Worm (Caenorhabditis elegans) whole organism, L1 larva: ENCODE results near the gene T16G12.3.

Experiments
- C04F5.9 ChIP-seq: sonication (generic microtip); optimal IDR thresholded peaks from 2 replicates; lab custom pipeline; 2016; ENCODE audit warnings: missing genetic modification characterization, missing compliant biosample characterization
- aha-1 ChIP-seq: fragments of 150-350 bp; optimal IDR thresholded peaks from 2 replicates; lab custom pipeline; 2014; ENCODE audit warnings: missing biosample characterization, missing genetic modification characterization
- alr-1 ChIP-seq: fragments of 200-800 bp; sonication (Bioruptor generic); optimal IDR thresholded peaks from 2 replicates; lab custom pipeline; 2018; ENCODE audit warnings: borderline replicate concordance, mild to moderate bottlenecking, missing genetic modification characterization, missing compliant biosample characterization
- ama-1 ChIP-seq: fragments of 150-350 bp; optimal IDR thresholded peaks from 2 replicates; lab custom pipeline; 2014
- blmp-1 ChIP-seq: fragments of 150-350 bp; optimal IDR thresholded peaks from 2 replicates; lab custom pipeline; 2014; ENCODE audit warnings: missing biosample characterization, missing genetic modification characterization
- ceh-8 ChIP-seq: fragments of 200-800 bp; sonication (Bioruptor generic); optimal IDR thresholded peaks from 2 replicates; lab custom pipeline; 2018; ENCODE audit warnings: mild to moderate bottlenecking, missing genetic modification characterization, moderate library complexity, missing compliant biosample characterization
- ceh-88 ChIP-seq: fragments of 200-800 bp; sonication (Bioruptor generic); IDR thresholded peaks from 2 replicates; pipeline ENCODE4 v1.3.6; 2022; ENCODE audit warnings: missing genetic modification characterization, missing compliant biosample characterization
- ceh-90 ChIP-seq: sonication (generic microtip); optimal IDR thresholded peaks from 2 replicates; lab custom pipeline; 2016; ENCODE audit warnings: missing genetic modification characterization, missing compliant biosample characterization
- efl-1 ChIP-seq, 4 experiments: fragments of 150-350 bp; optimal IDR thresholded peaks in 3 of 4; peaks in 1 of 4; 1 replicate in 1 of 4; 2 replicates in 3 of 4; lab custom pipeline; 2014; ENCODE audit warnings: missing biosample characterization in 2 of 4, missing genetic modification characterization in 2 of 4, missing genetic modification reagents in 2 of 4
- efl-3 ChIP-seq: fragments of 200-800 bp; sonication (Bioruptor generic); optimal IDR thresholded peaks from 2 replicates; lab custom pipeline; 2018; ENCODE audit warnings: mild to moderate bottlenecking, missing genetic modification characterization, missing compliant biosample characterization
- egl-13 ChIP-seq: sonication (generic microtip); optimal IDR thresholded peaks from 2 replicates; lab custom pipeline; 2016; ENCODE audit warnings: missing genotype, missing genetic modification reagents, missing genetic modification characterization, missing compliant biosample characterization
- elt-2 ChIP-seq: sonication (generic microtip); optimal IDR thresholded peaks from 2 replicates; lab custom pipeline; 2016; ENCODE audit warnings: missing genetic modification characterization, mild to moderate bottlenecking, inconsistent platforms, missing compliant biosample characterization, missing genetic modification reagents
- elt-3 ChIP-seq, 6 experiments: fragments of 150-350 bp in 1 of 6; sonication (generic microtip); optimal IDR thresholded peaks; 2 replicates each; lab custom pipeline; 2017 to 2018; ENCODE audit warnings: missing biosample characterization in 6 of 6, missing genetic modification characterization in 6 of 6, inconsistent platforms in 1 of 6
- ets-5 ChIP-seq: fragments of 200-800 bp; sonication (Bioruptor generic); IDR thresholded peaks from 2 replicates; pipeline ENCODE4 v1.3.6; 2022; ENCODE audit warnings: missing genetic modification characterization, missing compliant biosample characterization
- hlh-4 ChIP-seq: sonication (generic microtip); optimal IDR thresholded peaks from 2 replicates; lab custom pipeline; 2016; ENCODE audit warnings: mild to moderate bottlenecking, missing genetic modification characterization, missing compliant biosample characterization
- isw-1 ChIP-seq: fragments of 200-800 bp; sonication (Bioruptor generic); IDR thresholded peaks from 2 replicates; pipeline ENCODE4 v1.3.6; 2022; ENCODE audit warnings: missing genetic modification characterization, missing compliant biosample characterization
- jun-1 ChIP-seq: fragments of 150-350 bp; optimal IDR thresholded peaks from 2 replicates; lab custom pipeline; 2014; ENCODE audit warnings: missing biosample characterization, missing genetic modification reagents, missing genetic modification characterization
- lsy-2 ChIP-seq, 2 experiments: fragments of 150-350 bp; optimal IDR thresholded peaks; 2 replicates each; lab custom pipeline; 2014; ENCODE audit warnings: missing biosample characterization in 2 of 2, missing genetic modification characterization in 2 of 2
- nhr-20 ChIP-seq: sonication (generic microtip); optimal IDR thresholded peaks from 2 replicates; lab custom pipeline; 2016; ENCODE audit warnings: mild to moderate bottlenecking, missing genetic modification characterization, missing compliant biosample characterization
- nhr-237 ChIP-seq: fragments of 150-350 bp; optimal IDR thresholded peaks from 2 replicates; lab custom pipeline; 2014; ENCODE audit warnings: missing biosample characterization, missing genetic modification characterization
- nhr-47 ChIP-seq: sonication (generic microtip); optimal IDR thresholded peaks from 2 replicates; lab custom pipeline; 2016; ENCODE audit warnings: mild to moderate bottlenecking, missing genetic modification characterization, moderate library complexity, missing compliant biosample characterization
- nhr-76 ChIP-seq: sonication (generic microtip); optimal IDR thresholded peaks from 2 replicates; lab custom pipeline; 2017; ENCODE audit warnings: missing biosample characterization, missing genetic modification characterization
- nhr-84 ChIP-seq: sonication (generic microtip); optimal IDR thresholded peaks from 2 replicates; lab custom pipeline; 2017; ENCODE audit warnings: missing biosample characterization, missing genetic modification characterization
- nhr-85 ChIP-seq: sonication (generic microtip); peaks from one replicate; lab custom pipeline; 2016; ENCODE audit warnings: missing genetic modification characterization, inconsistent platforms, missing compliant biosample characterization
- nhr-90 ChIP-seq: sonication (generic microtip); optimal IDR thresholded peaks from 2 replicates; lab custom pipeline; 2016; ENCODE audit warnings: mild to moderate bottlenecking, missing genetic modification characterization, missing compliant biosample characterization; ENCODE audit not compliant: poor library complexity
- pag-3 ChIP-seq: sonication (generic microtip); optimal IDR thresholded peaks from 2 replicates; lab custom pipeline; 2017; ENCODE audit warnings: missing genetic modification characterization, mild to moderate bottlenecking, missing compliant biosample characterization, antibody characterized with exemption, borderline replicate concordance; ENCODE audit not compliant: insufficient read depth
- pqm-1 ChIP-seq: sonication (generic microtip); optimal IDR thresholded peaks from 3 replicates; lab custom pipeline; 2017; ENCODE audit warnings: missing biosample characterization, missing genetic modification characterization
- rnt-1 ChIP-seq: sonication (generic microtip); optimal IDR thresholded peaks from 2 replicates; lab custom pipeline; 2016; ENCODE audit warnings: mild to moderate bottlenecking, missing genetic modification characterization, moderate library complexity, missing compliant biosample characterization
- sptf-1 ChIP-seq: fragments of 150-350 bp; optimal IDR thresholded peaks from 2 replicates; lab custom pipeline; 2014; ENCODE audit warnings: missing biosample characterization, missing genetic modification characterization
- swsn-7 ChIP-seq: sonication (generic microtip); optimal IDR thresholded peaks from 2 replicates; lab custom pipeline; 2016; ENCODE audit warnings: missing genetic modification characterization, missing compliant biosample characterization
- unc-130 ChIP-seq: fragments of 150-350 bp; optimal IDR thresholded peaks from 2 replicates; lab custom pipeline; 2017; ENCODE audit warnings: missing biosample characterization, missing genetic modification characterization, inconsistent platforms
- unc-62 ChIP-seq: fragments of 150-350 bp; optimal IDR thresholded peaks from 2 replicates; lab custom pipeline; 2014; ENCODE audit warnings: missing biosample characterization, missing genetic modification reagents, missing genetic modification characterization
- zag-1 ChIP-seq: fragments of 150-350 bp; optimal IDR thresholded peaks from 2 replicates; lab custom pipeline; 2014; ENCODE audit warnings: missing biosample characterization, missing genetic modification characterization
- zip-4 ChIP-seq: fragments of 200-800 bp; sonication (Bioruptor generic); optimal IDR thresholded peaks from 2 replicates; lab custom pipeline; 2018; ENCODE audit warnings: mild to moderate bottlenecking, missing genetic modification characterization, moderate library complexity, missing compliant biosample characterization
- ztf-11 ChIP-seq, 2 experiments: sonication (generic microtip); optimal IDR thresholded peaks; 2 replicates each; lab custom pipeline; 2016 to 2017; ENCODE audit warnings: missing genetic modification characterization in 2 of 2, missing biosample characterization in 1 of 2, missing compliant biosample characterization in 1 of 2
- ztf-4 ChIP-seq: fragments of 150-350 bp; optimal IDR thresholded peaks from 2 replicates; lab custom pipeline; 2014; ENCODE audit warnings: missing biosample characterization, missing genetic modification characterization

Gene T16G12.3

ce11 chrIII:10096525-10096972 lies 46.1 kb downstream of the T16G12.3 start (continued):
- TF ChIP-seq nhr-84 (tag; lab: Kevin White, UChicago) = no peak
- peak; percentile 76 for TF ChIP-seq egl-13
- TF ChIP-seq aha-1 (tag; lab: Kevin White, UChicago) = no peak
- TF ChIP-seq hlh-4 = no peak
- peak; percentile 90 for TF ChIP-seq jun-1
- peak; percentile 25 for TF ChIP-seq unc-130 (tag; lab: Kevin White, UChicago)
- TF ChIP-seq nhr-47 (tag; lab: Kevin White, UChicago) = peak; percentile 94
- no peak for TF ChIP-seq pag-3 (tag; lab: Kevin White, UChicago)
- TF ChIP-seq ceh-88 (GFP tag; lab: Robert Waterston, UW) = no peak; the same call in 1 of the 2 replicates
- peak; percentile 86 for TF ChIP-seq ceh-8
- peak; percentile 78 for TF ChIP-seq nhr-237 (tag; lab: Kevin White, UChicago)
- TF ChIP-seq isw-1 = peak; percentile 75

ce11 chrIII:10097981-10098380 lies 47.6 kb downstream of the T16G12.3 start, which contains the start of gene spop-1:
spop-1 (minus strand) TSS chrIII:10098081.
- TF ChIP-seq zip-4 (GFP tag; lab: Kevin White, UChicago) (no peak), ceh-90 (tag; lab: Kevin White, UChicago) (no peak), swsn-7 (tag; lab: Kevin White, UChicago) (no peak), alr-1 (tag; lab: Kevin White, UChicago) (no peak), ets-5 (GFP tag; lab: Robert Waterston, UW) (no peak), ztf-11 (tag; optimal IDR thresholded peaks at IDR 0.05; lab: Kevin White, UChicago) (no peak), pqm-1 (tag; lab: Kevin White, UChicago) (no peak), efl-1 (optimal IDR thresholded peaks at IDR 0.05; lab: Kevin White, UChicago) (no peak), efl-1 (GFP tag; optimal IDR thresholded peaks at IDR 0.05 in 1 of 2; lab: Kevin White, UChicago) (no peak), elt-3 (tag; optimal IDR thresholded peaks at IDR 0.05; lab: Kevin White, UChicago) (no peak), nhr-90 (tag; lab: Kevin White, UChicago) (no peak), sptf-1 (tag; lab: Kevin White, UChicago) (no peak), ama-1 (lab: Kevin White, UChicago) (no peak), zag-1 (tag; lab: Kevin White, UChicago) (no peak), C04F5.9 (no peak), rnt-1 (tag; lab: Kevin White, UChicago) (no peak), hlh-4 (no peak), blmp-1 (tag; lab: Kevin White, UChicago) (no peak), nhr-85 (tag; lab: Kevin White, UChicago) (no peak), nhr-76 (tag; lab: Kevin White, UChicago) (no peak), lsy-2 (tag; optimal IDR thresholded peaks at IDR 0.05; lab: Kevin White, UChicago) (no peak)

ce11 chrIII:10101352-10101751 lies 50.9 kb downstream of the T16G12.3 start, which contains the start of gene kel-10:
kel-10 (minus strand) TSS chrIII:10101452.
- TF ChIP-seq efl-3 (GFP tag; lab: Kevin White, UChicago) (no peak), nhr-237 (tag; lab: Kevin White, UChicago) (no peak), nhr-84 (tag; lab: Kevin White, UChicago) (no peak), nhr-20 (no peak), unc-62 (GFP tag; lab: Kevin White, UChicago) (no peak), ztf-4 (no peak), elt-2 (tag; lab: Kevin White, UChicago) (no peak), ets-5 (GFP tag; lab: Robert Waterston, UW) (no peak), efl-1 (optimal IDR thresholded peaks at IDR 0.05; lab: Kevin White, UChicago) (no peak), efl-1 (GFP tag; optimal IDR thresholded peaks at IDR 0.05 in 1 of 2; lab: Kevin White, UChicago) (no peak), pqm-1 (tag; lab: Kevin White, UChicago) (no peak)
